Worm (Caenorhabditis elegans) whole organism, young adult: ENCODE results near the gene Y41D4B.1.

ENCODE experiments used
- B0261.1 ChIP-seq: sonication (generic microtip); optimal IDR thresholded peaks from 2 replicates; lab custom pipeline; 2016; ENCODE audit warnings: mild to moderate bottlenecking, missing genetic modification characterization, moderate library complexity, missing compliant biosample characterization
- C06A6.2 ChIP-seq: fragments of 200-800 bp; sonication (Bioruptor generic); conservative IDR thresholded peaks from 2 replicates; pipeline ENCODE4 v1.3.6; 2022; ENCODE audit warnings: missing genetic modification characterization, missing compliant biosample characterization
- F10E7.11 ChIP-seq: sonication (generic microtip); optimal IDR thresholded peaks from 2 replicates; lab custom pipeline; 2017; ENCODE audit warnings: mild to moderate bottlenecking, missing genetic modification characterization, moderate library complexity, missing compliant biosample characterization
- F37B4.10 ChIP-seq: fragments of 200-800 bp; sonication (Bioruptor generic); IDR thresholded peaks from 2 replicates; pipeline ENCODE4 v1.3.6; 2022; ENCODE audit warnings: missing genetic modification characterization, missing compliant biosample characterization
- F39B2.1 ChIP-seq: fragments of 200-800 bp; sonication (Bioruptor generic); IDR thresholded peaks from 2 replicates; pipeline ENCODE4 v1.3.6; 2022; ENCODE audit warnings: missing genetic modification reagents, missing genetic modification characterization, missing compliant biosample characterization
- F57C9.4 ChIP-seq: sonication (generic microtip); optimal IDR thresholded peaks from 2 replicates; lab custom pipeline; 2017; ENCODE audit warnings: mild to moderate bottlenecking, missing genetic modification characterization, missing compliant biosample characterization
- K11D2.4 ChIP-seq: fragments of 200-800 bp; sonication (Bioruptor generic); IDR thresholded peaks from 2 replicates; pipeline ENCODE4 v1.3.6; 2022; ENCODE audit warnings: missing genetic modification reagents, missing genetic modification characterization, missing compliant biosample characterization
- K12H6.12 ChIP-seq: fragments of 200-800 bp; sonication (Bioruptor generic); optimal IDR thresholded peaks from 2 replicates; lab custom pipeline; 2018; ENCODE audit warnings: mild to moderate bottlenecking, missing genetic modification characterization, missing compliant biosample characterization
- T26A5.8 ChIP-seq: sonication (generic microtip); optimal IDR thresholded peaks from 2 replicates; lab custom pipeline; 2016; ENCODE audit warnings: missing genetic modification characterization, missing compliant biosample characterization
- Y53F4B.3 ChIP-seq: fragments of 200-800 bp; sonication (Bioruptor generic); IDR thresholded peaks from 2 replicates; pipeline ENCODE4 v1.3.6; 2022; ENCODE audit warnings: missing genetic modification reagents, missing genetic modification characterization, missing compliant biosample characterization
- Y79H2A.3 ChIP-seq: fragments of 200-800 bp; sonication (Bioruptor generic); conservative IDR thresholded peaks from 2 replicates; pipeline ENCODE4 v1.3.6; 2022; ENCODE audit warnings: missing genetic modification reagents, missing genetic modification characterization, missing compliant biosample characterization
- akir-1 ChIP-seq: fragments of 200-800 bp; sonication (Bioruptor generic); optimal IDR thresholded peaks from 2 replicates; lab custom pipeline; 2018; ENCODE audit warnings: mild to moderate bottlenecking, missing genetic modification characterization, moderate library complexity, missing compliant biosample characterization
- athp-1 ChIP-seq: sonication (generic microtip); optimal IDR thresholded peaks from 2 replicates; lab custom pipeline; 2017; ENCODE audit warnings: mild to moderate bottlenecking, missing genetic modification characterization, missing compliant biosample characterization
- attf-3 ChIP-seq: fragments of 200-800 bp; sonication (Bioruptor generic); conservative IDR thresholded peaks from 2 replicates; pipeline ENCODE4 v1.3.6; 2022; ENCODE audit warnings: missing genetic modification reagents, missing genetic modification characterization, missing compliant biosample characterization
- bed-1 ChIP-seq: fragments of 200-800 bp; sonication (Bioruptor generic); IDR thresholded peaks from 2 replicates; pipeline ENCODE4 v1.3.6; 2022; ENCODE audit warnings: missing genetic modification reagents, missing genetic modification characterization, missing compliant biosample characterization
- cebp-2 ChIP-seq: fragments of 200-800 bp; sonication (Bioruptor generic); IDR thresholded peaks from 2 replicates; pipeline ENCODE4 v1.3.6; 2022; ENCODE audit warnings: missing genetic modification characterization, missing compliant biosample characterization
- ceh-40 ChIP-seq: fragments of 200-800 bp; sonication (Bioruptor generic); IDR thresholded peaks from 2 replicates; pipeline ENCODE4 v1.3.6; 2022; ENCODE audit warnings: missing genetic modification characterization, missing compliant biosample characterization
- ceh-91 ChIP-seq: fragments of 200-800 bp; sonication (Bioruptor generic); IDR thresholded peaks from 2 replicates; pipeline ENCODE4 v1.3.6; 2022; ENCODE audit warnings: missing genetic modification reagents, missing genetic modification characterization, missing compliant biosample characterization
- die-1 ChIP-seq: sonication (generic microtip); optimal IDR thresholded peaks from 2 replicates; lab custom pipeline; 2016; ENCODE audit warnings: missing genotype, mild to moderate bottlenecking, missing genetic modification characterization, missing compliant biosample characterization
- dpl-1 ChIP-seq: fragments of 150-350 bp; optimal IDR thresholded peaks from 2 replicates; lab custom pipeline; 2014; ENCODE audit warnings: missing biosample characterization, missing genetic modification reagents, missing genetic modification characterization
- efl-1 ChIP-seq: fragments of 150-350 bp; optimal IDR thresholded peaks from 2 replicates; lab custom pipeline; 2014; ENCODE audit warnings: missing biosample characterization, missing genetic modification reagents, missing genetic modification characterization
- ets-4 ChIP-seq: fragments of 200-800 bp; sonication (Bioruptor generic); optimal IDR thresholded peaks from 2 replicates; lab custom pipeline; 2018; ENCODE audit warnings: mild to moderate bottlenecking, missing genetic modification characterization, missing compliant biosample characterization
- hmg-1.2 ChIP-seq: fragments of 200-800 bp; sonication (Bioruptor generic); IDR thresholded peaks from 2 replicates; pipeline ENCODE4 v1.3.6; 2022; ENCODE audit warnings: missing genetic modification reagents, missing genetic modification characterization, missing compliant biosample characterization
- lin-26 ChIP-seq: fragments of 200-800 bp; sonication (Bioruptor generic); IDR thresholded peaks from 2 replicates; pipeline ENCODE4 v1.3.6; 2022; ENCODE audit warnings: missing genetic modification reagents, missing genetic modification characterization, missing compliant biosample characterization
- lir-1 ChIP-seq: fragments of 200-800 bp; sonication (Bioruptor generic); conservative IDR thresholded peaks from 2 replicates; pipeline ENCODE4 v1.3.6; 2022; ENCODE audit warnings: missing genetic modification reagents, missing genetic modification characterization, missing compliant biosample characterization
- madf-3 ChIP-seq: fragments of 200-800 bp; sonication (Bioruptor generic); IDR thresholded peaks from 2 replicates; pipeline ENCODE4 v1.3.6; 2022; ENCODE audit warnings: missing genetic modification reagents, missing genetic modification characterization, missing compliant biosample characterization
- mel-28 ChIP-seq: sonication (generic microtip); optimal IDR thresholded peaks from 2 replicates; lab custom pipeline; 2016; ENCODE audit warnings: borderline replicate concordance, mild to moderate bottlenecking, missing genetic modification characterization, missing compliant biosample characterization
- nhr-120 ChIP-seq: fragments of 200-800 bp; sonication (Bioruptor generic); IDR thresholded peaks from 2 replicates; pipeline ENCODE4 v1.3.6; 2022; ENCODE audit warnings: missing genetic modification characterization, missing compliant biosample characterization
- nhr-179 ChIP-seq: sonication (generic microtip); optimal IDR thresholded peaks from 2 replicates; lab custom pipeline; 2016; ENCODE audit warnings: mild to moderate bottlenecking, missing genetic modification characterization, missing compliant biosample characterization
- nhr-27 ChIP-seq: fragments of 200-800 bp; sonication (Bioruptor generic); optimal IDR thresholded peaks from 2 replicates; lab custom pipeline; 2018; ENCODE audit warnings: mild to moderate bottlenecking, missing genetic modification characterization, moderate library complexity, missing compliant biosample characterization
- nhr-80 ChIP-seq: sonication (generic microtip); optimal IDR thresholded peaks from 2 replicates; lab custom pipeline; 2016; ENCODE audit warnings: missing genetic modification characterization, missing compliant biosample characterization
- nhr-90 ChIP-seq: sonication (generic microtip); optimal IDR thresholded peaks from 2 replicates; lab custom pipeline; 2016; ENCODE audit warnings: missing genotype, mild to moderate bottlenecking, missing genetic modification characterization, missing compliant biosample characterization
- pha-4 ChIP-seq: fragments of 150-350 bp; sonication (generic microtip); optimal IDR thresholded peaks from 2 replicates; lab custom pipeline; 2014; ENCODE audit warnings: missing biosample characterization, missing genetic modification reagents, missing genetic modification characterization
- rcor-1 ChIP-seq: fragments of 200-800 bp; sonication (Bioruptor generic); IDR thresholded peaks from 2 replicates; pipeline ENCODE4 v1.3.6; 2022; ENCODE audit warnings: missing genetic modification reagents, missing genetic modification characterization, missing compliant biosample characterization
- rpc-1 ChIP-seq, 2 experiments: fragments of 150-350 bp in 1 of 2; sonication (generic microtip) in 1 of 2; optimal IDR thresholded peaks; 2 replicates each; lab custom pipeline; 2014 to 2018; ENCODE audit warnings: missing biosample characterization in 1 of 2, missing genetic modification characterization in 1 of 2, missing genetic modification reagents in 1 of 2, missing genotype in 1 of 2
- sdz-38 ChIP-seq: sonication (generic microtip); optimal IDR thresholded peaks from 2 replicates; lab custom pipeline; 2016; ENCODE audit warnings: missing genotype, missing genetic modification characterization, missing compliant biosample characterization
- snpc-1.1 ChIP-seq: sonication (generic microtip); optimal IDR thresholded peaks from 2 replicates; lab custom pipeline; 2017; ENCODE audit warnings: missing genetic modification characterization, mild to moderate bottlenecking, missing compliant biosample characterization, antibody characterized with exemption, moderate library complexity, missing genotype, missing genetic modification reagents; ENCODE audit not compliant: insufficient read depth
- snpc-4 ChIP-seq, 5 experiments: fragments of 150-350 bp in 1 of 5; sonication (generic microtip) in 4 of 5; optimal IDR thresholded peaks; 2 replicates each; lab custom pipeline; 2014 to 2018; ENCODE audit warnings: missing genetic modification characterization in 5 of 5, missing biosample characterization in 3 of 5, antibody characterized with exemption in 2 of 5, mild to moderate bottlenecking in 2 of 5, missing compliant biosample characterization in 2 of 5, missing genotype in 2 of 5, moderate library complexity in 2 of 5, missing genetic modification reagents in 1 of 5
- unc-130 ChIP-seq: sonication (generic microtip); optimal IDR thresholded peaks from 2 replicates; lab custom pipeline; 2016; ENCODE audit warnings: missing genetic modification reagents, missing genetic modification characterization, missing compliant biosample characterization
- unc-62 ChIP-seq: fragments of 150-350 bp; optimal IDR thresholded peaks from 2 replicates; lab custom pipeline; 2014; ENCODE audit warnings: missing biosample characterization, missing genetic modification reagents, missing genetic modification characterization
- zfh-2 ChIP-seq: fragments of 200-800 bp; sonication (Bioruptor generic); conservative IDR thresholded peaks from 2 replicates; pipeline ENCODE4 v1.3.6; 2022; ENCODE audit warnings: missing genetic modification reagents, missing genetic modification characterization, missing compliant biosample characterization
- ztf-28 ChIP-seq: fragments of 200-800 bp; sonication (Bioruptor generic); IDR thresholded peaks from 2 replicates; pipeline ENCODE4 v1.3.6; 2022; ENCODE audit warnings: missing genetic modification reagents, missing genetic modification characterization, missing compliant biosample characterization
- ztf-3 ChIP-seq: fragments of 200-800 bp; sonication (Bioruptor generic); optimal IDR thresholded peaks from 2 replicates; lab custom pipeline; 2018; ENCODE audit warnings: mild to moderate bottlenecking, missing genetic modification characterization, missing compliant biosample characterization

Y41D4B.1 gene

ce11 chrIV:1628281-1628680 is 44.2 kb upstream of the Y41D4B.1 start:
- TF ChIP-seq cebp-2 (GFP tag; lab: Robert Waterston, UW) (0 out of 2 replicates have a peak, but pooled peaks have one; percentile 59), F10E7.11 (no peak), nhr-120 (GFP tag; lab: Robert Waterston, UW) (no peak), rpc-1 (optimal IDR thresholded peaks at IDR 0.05; lab: Kevin White, UChicago) (no peak), rpc-1 (tag; optimal IDR thresholded peaks at IDR 0.05; lab: Kevin White, UChicago) (no peak), dpl-1 (GFP tag; lab: Kevin White, UChicago) (no peak)

- no peak for TF ChIP-seq K12H6.12 (tag; lab: Kevin White, UChicago)
- no peak for TF ChIP-seq B0261.1 (tag; lab: Kevin White, UChicago)
- peak; percentile 58 for TF ChIP-seq zfh-2
- peak; percentile 39 for TF ChIP-seq snpc-4 (GFP tag; optimal IDR thresholded peaks at IDR 0.05; lab: Kevin White, UChicago)
- TF ChIP-seq snpc-4 (tag; optimal IDR thresholded peaks at IDR 0.05; lab: Kevin White, UChicago) = peak in 2 of 4 experiments; percentile 47 to 71
- TF ChIP-seq snpc-1.1 (tag; lab: Kevin White, UChicago) = peak; percentile 44
Observed at ce11 chrIV:1628730-1629129, 43.8 kb upstream of the Y41D4B.1 start.

ce11 chrIV:1631651-1632050 is 40.8 kb upstream of the Y41D4B.1 start, which contains the start of gene cpg-24:
Gene cpg-24, plus strand, starts transcription at chrIV:1631951.
- TF ChIP-seq nhr-80 (tag; lab: Kevin White, UChicago) (no peak), F37B4.10 (GFP tag; lab: Robert Waterston, UW) (no peak), F10E7.11 (no peak), rcor-1 (GFP tag; lab: Robert Waterston, UW) (no peak), zfh-2 (no peak), bed-1 (GFP tag; lab: Robert Waterston, UW) (no peak), madf-3 (GFP tag; lab: Robert Waterston, UW) (no peak), nhr-90 (no peak)

- TF ChIP-seq ceh-40 (GFP tag; lab: Robert Waterston, UW) (no peak), unc-130 (no peak), F39B2.1 (no peak), ceh-91 (GFP tag; lab: Robert Waterston, UW) (no peak), F57C9.4 (tag; lab: Kevin White, UChicago) (no peak), K11D2.4 (GFP tag; lab: Robert Waterston, UW) (no peak), Y79H2A.3 (GFP tag; lab: Robert Waterston, UW) (no peak), akir-1 (no peak), lin-26 (GFP tag; lab: Robert Waterston, UW) (no peak), attf-3 (GFP tag; lab: Robert Waterston, UW) (no peak), athp-1 (tag; lab: Kevin White, UChicago) (no peak), ztf-3 (GFP tag; lab: Kevin White, UChicago) (no peak), lir-1 (GFP tag; lab: Robert Waterston, UW) (no peak), Y53F4B.3 (GFP tag; lab: Robert Waterston, UW) (no peak), cebp-2 (GFP tag; lab: Robert Waterston, UW) (no peak), F37B4.10 (GFP tag; lab: Robert Waterston, UW) (no peak), unc-62 (GFP tag; lab: Kevin White, UChicago) (no peak)
Observed at ce11 chrIV:1632593-1632992, 39.9 kb upstream of the Y41D4B.1 start.

ce11 chrIV:1633445-1633844 is 39.1 kb upstream of the Y41D4B.1 start, which contains the start of gene Y41D4B.6:
Gene Y41D4B.6, plus strand, starts transcription at chrIV:1633745.
- no peak for TF ChIP-seq ets-4 (GFP tag; lab: Kevin White, UChicago)
- no peak for TF ChIP-seq efl-1 (GFP tag; lab: Kevin White, UChicago)
- TF ChIP-seq die-1 = no peak
- no peak for TF ChIP-seq T26A5.8
- TF ChIP-seq nhr-179 = no peak
- TF ChIP-seq hmg-1.2 = no peak
- TF ChIP-seq nhr-27 (tag; lab: Kevin White, UChicago) = no peak
- TF ChIP-seq C06A6.2 (GFP tag; lab: Robert Waterston, UW) = no peak
- no peak for TF ChIP-seq pha-4 (tag; lab: Kevin White, UChicago)
- TF ChIP-seq cebp-2 (GFP tag; lab: Robert Waterston, UW) = no peak
- TF ChIP-seq mel-28 (tag; lab: Kevin White, UChicago) = no peak
- TF ChIP-seq ztf-28 = no peak
- TF ChIP-seq sdz-38 (tag; lab: Kevin White, UChicago) = no peak
